Fruit fly (Drosophila melanogaster): ENCODE data around the gene Qsox3.

- TF ChIP-seq Crg-1 (GFP tag; optimal IDR thresholded peaks at IDR 0.05): no peak
- TF ChIP-seq ovo (GFP tag; optimal IDR thresholded peaks at IDR 0.05): no peak
- TF ChIP-seq CG1620 (GFP tag; optimal IDR thresholded peaks at IDR 0.05): no peak
- no peak for TF ChIP-seq CG7101 (tag; optimal IDR thresholded peaks at IDR 0.05)
- no peak for TF ChIP-seq Clk (GFP tag; optimal IDR thresholded peaks at IDR 0.05)
- no peak for TF ChIP-seq bab1 (GFP tag; optimal IDR thresholded peaks at IDR 0.05)
- no peak for TF ChIP-seq pad (GFP tag; optimal IDR thresholded peaks at IDR 0.05)
- no peak for TF ChIP-seq toe (GFP tag; optimal IDR thresholded peaks at IDR 0.05)
- TF ChIP-seq CG11617 (GFP tag; optimal IDR thresholded peaks at IDR 0.05): no peak
- no peak for TF ChIP-seq kay (GFP tag; ENCODE audit: borderline replicate concordance)
Observed at dm6 chr3R:21890739-21891138, 20.9 kb upstream of the Qsox3 start.
